Fruit fly (Drosophila melanogaster) whole organism, adult: ENCODE data around the gene LysB.

ENCODE experiments used
- CG11617 ChIP-seq: fragments of 200-800 bp; sonication (Bioruptor generic); optimal IDR thresholded peaks from 2 replicates; lab custom pipeline; 2017; ENCODE audit warnings: mild to moderate bottlenecking, missing biosample characterization, missing genetic modification reagents, missing genetic modification characterization
- CG12768 ChIP-seq: fragments of 200-800 bp; sonication (Bioruptor generic); optimal IDR thresholded peaks from 2 replicates; lab custom pipeline; 2017; ENCODE audit warnings: missing biosample characterization, missing genetic modification characterization, mild to moderate bottlenecking, moderate library complexity, missing genetic modification reagents
- CG14711 ChIP-seq: fragments of 200-800 bp; sonication (Bioruptor generic); optimal IDR thresholded peaks from 2 replicates; lab custom pipeline; 2018; ENCODE audit warnings: missing biosample characterization, mild to moderate bottlenecking, missing genetic modification characterization, moderate library complexity
- CG5204 ChIP-seq: fragments of 200-800 bp; sonication (Bioruptor generic); optimal IDR thresholded peaks from 2 replicates; lab custom pipeline; 2016; ENCODE audit warnings: missing biosample characterization, missing genetic modification characterization
- Clk ChIP-seq: fragments of 200-800 bp; sonication (Bioruptor generic); optimal IDR thresholded peaks from 2 replicates; lab custom pipeline; 2017; ENCODE audit warnings: missing biosample characterization, missing genetic modification characterization
- Crg-1 ChIP-seq: fragments of 200-800 bp; sonication (Bioruptor generic); optimal IDR thresholded peaks from 2 replicates; lab custom pipeline; 2016; ENCODE audit warnings: missing biosample characterization, missing genetic modification characterization
- Mnt ChIP-seq: fragments of 200-800 bp; sonication (Bioruptor generic); optimal IDR thresholded peaks from 2 replicates; lab custom pipeline; 2016; ENCODE audit warnings: missing biosample characterization, mild to moderate bottlenecking, missing genetic modification characterization
- bab1 ChIP-seq: fragments of 200-800 bp; sonication (Bioruptor generic); optimal IDR thresholded peaks from 3 replicates; lab custom pipeline; 2019; ENCODE audit warnings: missing biosample characterization, mild to moderate bottlenecking, missing genetic modification characterization, moderate library complexity
- cnc ChIP-seq, 2 experiments: fragments of >200 bp; optimal IDR thresholded peaks; 2 replicates each; lab custom pipeline; 2017
- kay ChIP-seq: fragments of 200-800 bp; sonication (Bioruptor generic); peaks from one replicate; lab custom pipeline; 2016; ENCODE audit warnings: missing biosample characterization, missing genetic modification characterization, borderline replicate concordance
- pad ChIP-seq: fragments of 200-800 bp; sonication (Bioruptor generic); optimal IDR thresholded peaks from 3 replicates; lab custom pipeline; 2017; ENCODE audit warnings: missing biosample characterization, missing genetic modification characterization, mild to moderate bottlenecking, moderate library complexity, missing genetic modification reagents
- tj ChIP-seq: fragments of 200-800 bp; sonication (Bioruptor generic); optimal IDR thresholded peaks from 3 replicates; lab custom pipeline; 2017; ENCODE audit warnings: missing biosample characterization, mild to moderate bottlenecking, missing genetic modification characterization, moderate library complexity
- toe ChIP-seq: fragments of 200-800 bp; sonication (Bioruptor generic); optimal IDR thresholded peaks from 2 replicates; lab custom pipeline; 2016; ENCODE audit warnings: missing biosample characterization, missing genetic modification characterization

DNA sequence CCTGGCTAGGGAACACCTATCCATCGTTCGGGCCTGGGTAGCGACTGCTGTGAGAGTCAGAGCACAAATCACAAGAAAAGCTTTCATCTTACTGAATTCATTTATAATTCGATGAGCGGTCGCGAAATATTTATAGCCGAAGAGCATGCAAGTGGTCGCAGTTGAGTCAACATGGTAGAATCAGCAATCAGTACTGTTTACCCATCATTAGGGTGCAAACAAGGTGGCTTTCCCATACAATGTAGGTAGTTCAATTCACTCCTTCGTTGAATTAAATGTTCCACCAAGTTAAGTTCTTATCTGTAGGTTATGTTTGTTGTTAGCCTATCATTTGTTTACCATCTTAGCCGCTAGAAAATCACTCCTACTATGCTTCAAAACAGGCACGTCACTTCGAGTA is 11.4 kb downstream of the LysB start, which contains the start of gene LysP:
- TF ChIP-seq toe (GFP tag; lab: Kevin White, UChicago) (no peak), pad (no peak), tj (GFP tag; lab: Kevin White, UChicago) (no peak), bab1 (no peak), CG12768 (GFP tag; lab: Kevin White, UChicago) (no peak), kay (GFP tag; lab: Kevin White, UChicago) (no peak), Crg-1 (GFP tag; lab: Kevin White, UChicago) (no peak), CG14711 (no peak), CG5204 (no peak), Mnt (GFP tag; lab: Kevin White, UChicago) (no peak), cnc (optimal IDR thresholded peaks at IDR 0.05; lab: Kevin White, UChicago) (no peak), CG11617 (GFP tag; lab: Kevin White, UChicago) (no peak), Clk (GFP tag; lab: Kevin White, UChicago) (no peak)
